Worm (Caenorhabditis elegans) whole organism, L4/young adult: Measurements from ENCODE around the gene M03F8.6.

ENCODE experiments used
- W03F9.2 ChIP-seq: fragments of 150-350 bp; optimal IDR thresholded peaks from 2 replicates; lab custom pipeline; 2014; ENCODE audit warnings: missing biosample characterization, missing genetic modification characterization
- dao-5 ChIP-seq: sonication (generic microtip); optimal IDR thresholded peaks from 2 replicates; lab custom pipeline; 2016; ENCODE audit warnings: missing genotype, missing genetic modification characterization, moderate library complexity, missing compliant biosample characterization
- him-1 ChIP-seq: sonication (generic microtip); optimal IDR thresholded peaks from 2 replicates; lab custom pipeline; 2016; ENCODE audit warnings: missing genotype, missing genetic modification reagents, missing genetic modification characterization, missing compliant biosample characterization

The M03F8.6 gene

ce11 chrV:5964658-5965178, 10.1 kb upstream of the M03F8.6 start:
- TF ChIP-seq dao-5 (tag; lab: Kevin White, UChicago) (no peak), him-1 (tag; lab: Kevin White, UChicago) (no peak), W03F9.2 (tag; lab: Kevin White, UChicago) (no peak)

- no peak for TF ChIP-seq W03F9.2 (tag; lab: Kevin White, UChicago)
- no peak for TF ChIP-seq him-1 (tag; lab: Kevin White, UChicago)
- no peak for TF ChIP-seq dao-5 (tag; lab: Kevin White, UChicago)
Measured at ce11 chrV:5963696-5964095, 9.0 kb upstream of the M03F8.6 start, which contains the start of gene pcm-1. TSS of gene pcm-1 (minus strand) at chrV:5963882.

ce11 chrV:5963092-5963491, 8.4 kb upstream of the M03F8.6 start:
- no peak for TF ChIP-seq dao-5 (tag; lab: Kevin White, UChicago)
- no peak for TF ChIP-seq W03F9.2 (tag; lab: Kevin White, UChicago)
- TF ChIP-seq him-1 (tag; lab: Kevin White, UChicago): no peak

- no peak for TF ChIP-seq him-1 (tag; lab: Kevin White, UChicago)
- no peak for TF ChIP-seq W03F9.2 (tag; lab: Kevin White, UChicago)
- TF ChIP-seq dao-5 (tag; lab: Kevin White, UChicago): no peak
Measured at ce11 chrV:5961516-5961915, 6.9 kb upstream of the M03F8.6 start, which contains the start of gene mcp-1. TSS of gene mcp-1 (plus strand) at chrV:5961807.

- no peak for TF ChIP-seq dao-5 (tag; lab: Kevin White, UChicago)
- no peak for TF ChIP-seq W03F9.2 (tag; lab: Kevin White, UChicago)
- TF ChIP-seq him-1 (tag; lab: Kevin White, UChicago): no peak
Measured at ce11 chrV:5955627-5956026, 980 bp upstream of the M03F8.6 start.

- TF ChIP-seq W03F9.2 (tag; lab: Kevin White, UChicago): no peak
Measured at ce11 chrV:5953086-5953485, 1.6 kb downstream of the M03F8.6 start.

- TF ChIP-seq W03F9.2 (tag; lab: Kevin White, UChicago) (no peak), him-1 (tag; lab: Kevin White, UChicago) (no peak), dao-5 (tag; lab: Kevin White, UChicago) (no peak)
Measured at ce11 chrV:5951133-5951532, 3.5 kb downstream of the M03F8.6 start, which contains the start of gene M03F8.1. TSS of gene M03F8.1 (plus strand) at chrV:5951433.

- TF ChIP-seq dao-5 (tag; lab: Kevin White, UChicago): no peak
- TF ChIP-seq him-1 (tag; lab: Kevin White, UChicago): no peak
- no peak for TF ChIP-seq W03F9.2 (tag; lab: Kevin White, UChicago)
Measured at ce11 chrV:5949674-5950149, 4.9 kb downstream of the M03F8.6 start.

ce11 chrV:5943167-5943566, 11.5 kb downstream of the M03F8.6 start, which contains the start of gene pst-1:
TSS of gene pst-1 (plus strand) at chrV:5943467.
- TF ChIP-seq W03F9.2 (tag; lab: Kevin White, UChicago) (no peak), him-1 (tag; lab: Kevin White, UChicago) (no peak), dao-5 (tag; lab: Kevin White, UChicago) (no peak)

- TF ChIP-seq W03F9.2 (tag; lab: Kevin White, UChicago) (no peak), dao-5 (tag; lab: Kevin White, UChicago) (no peak), him-1 (tag; lab: Kevin White, UChicago) (no peak)
Measured at ce11 chrV:5939503-5940072, 15.1 kb downstream of the M03F8.6 start, which contains the start of gene syf-3. TSS of gene syf-3 (plus strand) at chrV:5940022.

ce11 chrV:5936691-5937090, 18.0 kb downstream of the M03F8.6 start, which contains the start of the genes M03F8.5 and M03F8.7:
TSS of gene M03F8.5 (minus strand) at chrV:5936791.
TSS of gene M03F8.7 (plus strand) at chrV:5936939.
- TF ChIP-seq dao-5 (tag; lab: Kevin White, UChicago): no peak
- no peak for TF ChIP-seq him-1 (tag; lab: Kevin White, UChicago)
- TF ChIP-seq W03F9.2 (tag; lab: Kevin White, UChicago): no peak

ce11 chrV:5930588-5930987, 24.1 kb downstream of the M03F8.6 start, which contains the start of gene galt-1:
TSS of gene galt-1 (plus strand) at chrV:5930905.
- no peak for TF ChIP-seq W03F9.2 (tag; lab: Kevin White, UChicago)

- TF ChIP-seq him-1 (tag; lab: Kevin White, UChicago) (no peak), W03F9.2 (tag; lab: Kevin White, UChicago) (no peak), dao-5 (tag; lab: Kevin White, UChicago) (no peak)
Measured at ce11 chrV:5928006-5928405, 26.6 kb downstream of the M03F8.6 start.

- TF ChIP-seq him-1 (tag; lab: Kevin White, UChicago) (no peak), dao-5 (tag; lab: Kevin White, UChicago) (no peak)
Measured at ce11 chrV:5927347-5927746, 27.3 kb downstream of the M03F8.6 start, which contains the start of gene srsx-17. TSS of gene srsx-17 (plus strand) at chrV:5927647.
